Worm (Caenorhabditis elegans) whole organism, mixed stage, embryonic: ENCODE results near the gene mpst-1.

Experiments used
- M03D4.4 ChIP-seq: sonication (generic microtip); optimal IDR thresholded peaks from 2 replicates; lab custom pipeline; 2017; ENCODE audit warnings: mild to moderate bottlenecking, missing genetic modification characterization, missing compliant biosample characterization
- bed-3 ChIP-seq: fragments of 200-800 bp; sonication (Bioruptor generic); optimal IDR thresholded peaks from 3 replicates; lab custom pipeline; 2018; ENCODE audit warnings: mild to moderate bottlenecking, missing genetic modification characterization, moderate library complexity, missing compliant biosample characterization
- blmp-1 ChIP-seq: fragments of 150-350 bp; optimal IDR thresholded peaks from 2 replicates; lab custom pipeline; 2014; ENCODE audit warnings: missing biosample characterization, missing genetic modification characterization
- ceh-43 ChIP-seq: fragments of 200-800 bp; sonication (Bioruptor generic); optimal IDR thresholded peaks from 2 replicates; lab custom pipeline; 2018; ENCODE audit warnings: mild to moderate bottlenecking, missing genetic modification characterization, moderate library complexity, missing compliant biosample characterization
- ces-1 ChIP-seq: fragments of 150-350 bp; optimal IDR thresholded peaks from 2 replicates; lab custom pipeline; 2014; ENCODE audit warnings: missing biosample characterization, missing genetic modification reagents, missing genetic modification characterization
- cnd-1 ChIP-seq: fragments of 200-800 bp; sonication (Bioruptor generic); optimal IDR thresholded peaks from 2 replicates; lab custom pipeline; 2018; ENCODE audit warnings: mild to moderate bottlenecking, missing genetic modification characterization, missing compliant biosample characterization
- elt-1 ChIP-seq: sonication (generic microtip); optimal IDR thresholded peaks from 2 replicates; lab custom pipeline; 2017; ENCODE audit warnings: missing genetic modification characterization, mild to moderate bottlenecking, missing compliant biosample characterization, antibody characterized with exemption, moderate library complexity, borderline replicate concordance; ENCODE audit not compliant: insufficient read depth
- flh-1 ChIP-seq: fragments of 200-800 bp; sonication (Bioruptor generic); optimal IDR thresholded peaks from 2 replicates; lab custom pipeline; 2018; ENCODE audit warnings: mild to moderate bottlenecking, missing genetic modification characterization, moderate library complexity, missing compliant biosample characterization
- ham-2 ChIP-seq: fragments of 200-800 bp; sonication (Bioruptor generic); optimal IDR thresholded peaks from 2 replicates; lab custom pipeline; 2018; ENCODE audit warnings: mild to moderate bottlenecking, missing genetic modification characterization, missing compliant biosample characterization
- hlh-1 ChIP-seq: fragments of 150-350 bp; optimal IDR thresholded peaks from 2 replicates; lab custom pipeline; 2014; ENCODE audit warnings: missing biosample characterization, missing genetic modification reagents, missing genetic modification characterization
- lin-13 ChIP-seq: fragments of 150-350 bp; optimal IDR thresholded peaks from 2 replicates; lab custom pipeline; 2014; ENCODE audit warnings: missing biosample characterization, missing genetic modification characterization
- lin-32 ChIP-seq: fragments of 200-800 bp; sonication (Bioruptor generic); optimal IDR thresholded peaks from 2 replicates; lab custom pipeline; 2018; ENCODE audit warnings: mild to moderate bottlenecking, missing genetic modification characterization, missing compliant biosample characterization
- lsy-2 ChIP-seq: fragments of 150-350 bp; optimal IDR thresholded peaks from 2 replicates; lab custom pipeline; 2014; ENCODE audit warnings: missing biosample characterization, missing genetic modification characterization
- mab-5 ChIP-seq: fragments of 150-350 bp; optimal IDR thresholded peaks from 2 replicates; lab custom pipeline; 2014; ENCODE audit warnings: missing biosample characterization, missing genetic modification characterization
- mls-2 ChIP-seq: sonication (generic microtip); optimal IDR thresholded peaks from 2 replicates; lab custom pipeline; 2016; ENCODE audit warnings: mild to moderate bottlenecking, missing genetic modification characterization, moderate library complexity, missing compliant biosample characterization
- nhr-2 ChIP-seq: fragments of 150-350 bp; optimal IDR thresholded peaks from 2 replicates; lab custom pipeline; 2014; ENCODE audit warnings: missing biosample characterization, missing genetic modification characterization
- nhr-237 ChIP-seq: fragments of 150-350 bp; optimal IDR thresholded peaks from 2 replicates; lab custom pipeline; 2014; ENCODE audit warnings: missing biosample characterization, missing genetic modification characterization
- nhr-28 ChIP-seq: fragments of 150-350 bp; optimal IDR thresholded peaks from 2 replicates; lab custom pipeline; 2014; ENCODE audit warnings: missing biosample characterization, missing genetic modification characterization
- nhr-76 ChIP-seq: sonication (generic microtip); optimal IDR thresholded peaks from 2 replicates; lab custom pipeline; 2017; ENCODE audit warnings: missing biosample characterization, missing genetic modification characterization
- pha-4 ChIP-seq: fragments of 150-350 bp; optimal IDR thresholded peaks from 2 replicates; lab custom pipeline; 2018; ENCODE audit warnings: missing biosample characterization, missing genetic modification reagents, missing genetic modification characterization
- sem-2 ChIP-seq: fragments of 200-800 bp; sonication (Bioruptor generic); optimal IDR thresholded peaks from 2 replicates; lab custom pipeline; 2018; ENCODE audit warnings: mild to moderate bottlenecking, missing genetic modification characterization, missing compliant biosample characterization
- snpc-4 ChIP-seq: fragments of 150-350 bp; optimal IDR thresholded peaks from 2 replicates; lab custom pipeline; 2014; ENCODE audit warnings: missing biosample characterization, missing genetic modification characterization
- sptf-1 ChIP-seq: sonication (generic microtip); optimal IDR thresholded peaks from 2 replicates; lab custom pipeline; 2017; ENCODE audit warnings: mild to moderate bottlenecking, missing genetic modification characterization, moderate library complexity, missing compliant biosample characterization
- tbx-8 ChIP-seq: fragments of 200-800 bp; sonication (Bioruptor generic); optimal IDR thresholded peaks from 2 replicates; lab custom pipeline; 2018; ENCODE audit warnings: mild to moderate bottlenecking, missing genetic modification characterization, moderate library complexity, missing compliant biosample characterization
- unc-120 ChIP-seq: sonication (generic microtip); optimal IDR thresholded peaks from 2 replicates; lab custom pipeline; 2017; ENCODE audit warnings: missing genetic modification characterization, missing compliant biosample characterization; ENCODE audit not compliant: poor library complexity, severe bottlenecking
- unc-62 ChIP-seq: fragments of 150-350 bp; optimal IDR thresholded peaks from 2 replicates; lab custom pipeline; 2014; ENCODE audit warnings: missing biosample characterization, missing genetic modification reagents, missing genetic modification characterization
- zip-8 ChIP-seq: fragments of 150-350 bp; optimal IDR thresholded peaks from 2 replicates; lab custom pipeline; 2014; ENCODE audit warnings: missing biosample characterization, missing genetic modification characterization

The mpst-1 gene

DNA sequence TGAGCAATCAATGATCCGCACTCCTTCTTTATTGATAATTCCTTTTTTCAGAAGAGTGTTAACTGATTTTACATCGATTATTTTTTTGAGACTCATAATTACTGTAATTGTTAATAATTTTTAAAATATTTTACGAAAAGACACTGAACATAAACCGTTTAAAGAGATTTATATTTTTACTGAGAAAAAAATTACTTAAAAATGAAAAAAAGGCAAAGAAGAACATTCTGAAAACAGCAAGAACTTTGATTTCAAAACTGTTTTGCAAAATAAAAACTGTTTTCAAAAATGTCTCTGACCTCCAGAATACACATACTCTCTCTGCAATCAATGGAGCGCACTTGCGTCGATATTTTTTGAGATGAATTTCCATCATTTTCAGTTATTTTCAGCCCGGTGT, at the start of gene mpst-1, which contains the start of gene D2023.6:
TSS of gene mpst-1 (minus strand) at position 101 of the 400 bp plus-strand sequence.
TSS of gene D2023.6 (plus strand) at position 388 of the 400 bp plus-strand sequence.
- no peak for TF ChIP-seq elt-1 (tag; lab: Kevin White, UChicago)

DNA sequence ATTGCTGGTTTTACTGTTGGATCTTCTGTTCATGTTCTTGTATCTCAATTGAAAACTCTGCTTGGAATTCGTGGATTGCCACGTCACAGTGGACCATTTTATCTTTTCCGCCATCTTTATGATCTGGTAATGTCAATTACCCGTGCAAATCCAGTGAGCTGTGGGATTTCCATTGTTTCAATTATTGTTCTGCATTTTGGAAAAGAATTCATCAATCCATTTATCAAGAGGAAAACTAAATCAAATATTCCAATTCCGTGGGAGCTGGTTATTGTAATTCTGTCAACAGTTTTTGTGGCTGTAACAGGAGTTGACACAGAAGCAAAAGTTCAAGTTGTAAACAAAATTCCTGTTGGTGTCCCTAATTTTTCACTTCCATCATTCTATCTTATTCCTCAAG, 49.8 kb upstream of the mpst-1 start:
- TF ChIP-seq tbx-8 (GFP tag; lab: Kevin White, UChicago) = no peak
- TF ChIP-seq elt-1 (tag; lab: Kevin White, UChicago) = no peak
- no peak for TF ChIP-seq mab-5 (tag; lab: Kevin White, UChicago)
- no peak for TF ChIP-seq unc-62 (GFP tag; lab: Kevin White, UChicago)

DNA sequence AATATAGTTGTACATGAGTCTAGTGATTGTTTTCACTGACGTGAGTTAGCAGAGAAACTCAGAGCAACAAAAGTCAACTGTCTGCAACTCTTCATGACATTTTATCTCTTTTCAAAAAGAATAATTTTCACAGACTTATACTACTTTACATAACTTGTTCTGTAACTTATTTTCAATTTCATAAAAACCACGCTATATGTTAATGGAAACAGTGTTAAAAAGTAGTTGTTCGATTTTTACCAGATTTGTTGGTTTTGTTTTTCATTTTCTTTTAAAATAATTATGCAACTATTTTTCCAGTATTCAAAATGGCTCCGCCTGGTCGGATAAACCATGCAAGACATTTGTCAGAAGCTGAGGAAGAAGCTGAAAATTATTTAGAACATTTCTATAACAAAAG, 48.2 kb upstream of the mpst-1 start, which contains the start of gene sulp-4:
TSS of gene sulp-4 (plus strand) at position 301 of the 400 bp plus-strand sequence.
- TF ChIP-seq ham-2 (GFP tag; lab: Kevin White, UChicago) = no peak
- TF ChIP-seq, all 35 proteins: peak for 0

DNA sequence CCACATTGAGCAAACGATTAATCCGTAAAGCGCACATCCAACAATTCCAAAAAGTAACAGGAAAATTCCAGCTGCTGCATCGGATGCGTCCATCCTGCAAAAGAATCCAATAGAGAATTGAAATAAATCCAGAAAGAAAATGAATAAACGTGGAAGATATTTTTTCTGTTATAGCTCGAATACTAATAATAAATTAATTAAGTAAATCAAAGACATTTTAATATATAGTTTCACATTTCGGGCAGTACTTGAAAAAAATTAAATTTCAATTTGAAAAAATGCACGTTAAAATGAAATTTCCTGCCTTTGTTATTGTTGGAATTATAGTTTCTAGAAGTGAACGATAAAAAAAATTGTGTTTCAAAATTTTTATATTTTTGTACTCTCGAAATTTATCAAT, 41.3 kb upstream of the mpst-1 start, which contains the start of gene R13H4.7:
TSS of gene R13H4.7 (minus strand) at position 101 of the 400 bp plus-strand sequence.
- no peak for TF ChIP-seq tbx-8 (GFP tag; lab: Kevin White, UChicago)
- TF ChIP-seq nhr-28 = no peak
- no peak for TF ChIP-seq lsy-2 (tag; lab: Kevin White, UChicago)
- no peak for TF ChIP-seq sem-2 (GFP tag; lab: Kevin White, UChicago)
- no peak for TF ChIP-seq unc-120 (tag; lab: Kevin White, UChicago)
- no peak for TF ChIP-seq nhr-237 (tag; lab: Kevin White, UChicago)
- no peak for TF ChIP-seq cnd-1 (tag; lab: Kevin White, UChicago)
- no peak for TF ChIP-seq snpc-4 (tag; lab: Kevin White, UChicago)
- TF ChIP-seq mls-2 (tag; lab: Kevin White, UChicago) = no peak
- TF ChIP-seq blmp-1 (tag; lab: Kevin White, UChicago) = no peak
- TF ChIP-seq pha-4 = no peak
- TF ChIP-seq nhr-76 (tag; lab: Kevin White, UChicago) = no peak
- TF ChIP-seq M03D4.4 (tag; lab: Kevin White, UChicago) = no peak
- TF ChIP-seq lin-13 (tag; lab: Kevin White, UChicago) = no peak
- TF ChIP-seq zip-8 (tag; lab: Kevin White, UChicago) = no peak

DNA sequence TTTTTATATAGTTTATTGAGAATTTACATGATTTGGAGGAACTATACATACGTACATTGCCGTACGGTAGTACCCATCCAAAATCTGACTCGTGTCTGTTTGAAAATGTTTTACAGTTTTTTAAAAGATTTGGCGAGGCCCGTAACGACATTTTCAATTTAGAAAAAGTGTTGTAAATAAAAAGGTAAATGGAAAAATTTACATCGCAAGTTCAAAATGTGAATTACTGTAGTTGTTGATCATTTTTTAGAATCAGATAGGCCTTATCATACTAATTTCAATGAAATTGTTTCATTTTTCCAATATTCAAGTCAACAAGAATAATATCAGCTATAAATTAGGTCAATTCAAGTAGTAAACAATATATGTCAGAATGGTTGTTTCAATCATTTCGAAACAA, 36.0 kb upstream of the mpst-1 start, which contains the start of gene R13H4.6:
TSS of gene R13H4.6 (plus strand) at position 301 of the 400 bp plus-strand sequence.
- TF ChIP-seq blmp-1 (tag; lab: Kevin White, UChicago) (no peak), hlh-1 (tag; lab: Kevin White, UChicago) (no peak), sem-2 (GFP tag; lab: Kevin White, UChicago) (no peak), nhr-2 (tag; lab: Kevin White, UChicago) (no peak), lin-32 (no peak), ceh-43 (GFP tag; lab: Kevin White, UChicago) (no peak), nhr-76 (tag; lab: Kevin White, UChicago) (no peak), bed-3 (no peak), mls-2 (tag; lab: Kevin White, UChicago) (no peak), nhr-237 (tag; lab: Kevin White, UChicago) (no peak), elt-1 (tag; lab: Kevin White, UChicago) (no peak), ces-1 (GFP tag; lab: Kevin White, UChicago) (no peak), lsy-2 (tag; lab: Kevin White, UChicago) (no peak), cnd-1 (tag; lab: Kevin White, UChicago) (no peak), sptf-1 (tag; lab: Kevin White, UChicago) (no peak), lin-13 (tag; lab: Kevin White, UChicago) (no peak), M03D4.4 (tag; lab: Kevin White, UChicago) (no peak), unc-62 (GFP tag; lab: Kevin White, UChicago) (no peak), tbx-8 (GFP tag; lab: Kevin White, UChicago) (no peak), flh-1 (GFP tag; lab: Kevin White, UChicago) (no peak)
